Fruit fly (Drosophila melanogaster): ENCODE data around the gene Idgf1.

- TF ChIP-seq Clk (GFP tag; optimal IDR thresholded peaks at IDR 0.05): no peak
- no peak for TF ChIP-seq pad (GFP tag; optimal IDR thresholded peaks at IDR 0.05)
- no peak for TF ChIP-seq ovo (GFP tag; optimal IDR thresholded peaks at IDR 0.05)
- TF ChIP-seq CG14711 (tag; optimal IDR thresholded peaks at IDR 0.05): no peak
- no peak for TF ChIP-seq kay (GFP tag; ENCODE audit: borderline replicate concordance)
- TF ChIP-seq cnc (optimal IDR thresholded peaks at IDR 0.05): no peak
- no peak for TF ChIP-seq bab1 (GFP tag; optimal IDR thresholded peaks at IDR 0.05)
- no peak for TF ChIP-seq toe (GFP tag; optimal IDR thresholded peaks at IDR 0.05)
- no peak for TF ChIP-seq tj (GFP tag; optimal IDR thresholded peaks at IDR 0.05)
Measured at dm6 chr2L:16463657-16464056, 18.6 kb downstream of the Idgf1 start.
